Worm (Caenorhabditis elegans) whole organism, L2 larva: ENCODE results near the gene Y55F3AM.21.

Experiments
- C34F6.9 ChIP-seq: fragments of 150-350 bp; optimal IDR thresholded peaks from 2 replicates; lab custom pipeline; 2014; ENCODE audit warnings: missing biosample characterization, missing genetic modification characterization
- Y55F3AM.14 ChIP-seq: fragments of 200-800 bp; sonication (Bioruptor generic); optimal IDR thresholded peaks from 2 replicates; lab custom pipeline; 2018; ENCODE audit warnings: mild to moderate bottlenecking, missing genetic modification characterization, missing compliant biosample characterization
- alr-1 ChIP-seq: fragments of 150-350 bp; optimal IDR thresholded peaks from 2 replicates; lab custom pipeline; 2014; ENCODE audit warnings: missing biosample characterization, missing genetic modification characterization
- aly-2 ChIP-seq: fragments of 150-350 bp; optimal IDR thresholded peaks from 2 replicates; lab custom pipeline; 2014; ENCODE audit warnings: missing biosample characterization, missing genetic modification characterization
- ama-1 ChIP-seq: fragments of 150-350 bp; optimal IDR thresholded peaks from 2 replicates; lab custom pipeline; 2018; ENCODE audit warnings: inconsistent platforms
- ceh-16 ChIP-seq: fragments of 150-350 bp; optimal IDR thresholded peaks from 2 replicates; lab custom pipeline; 2014; ENCODE audit warnings: missing biosample characterization, missing genetic modification characterization
- ceh-82 ChIP-seq: fragments of 150-350 bp; optimal IDR thresholded peaks from 2 replicates; lab custom pipeline; 2014; ENCODE audit warnings: missing biosample characterization, missing genetic modification characterization
- crh-2 ChIP-seq: sonication (generic microtip); optimal IDR thresholded peaks from 2 replicates; lab custom pipeline; 2017; ENCODE audit warnings: missing biosample characterization, missing genetic modification characterization
- dmd-4 ChIP-seq: sonication (generic microtip); optimal IDR thresholded peaks from 2 replicates; lab custom pipeline; 2017; ENCODE audit warnings: missing biosample characterization, missing genetic modification characterization
- egl-27 ChIP-seq: sonication (generic microtip); optimal IDR thresholded peaks from 3 replicates; lab custom pipeline; 2017; ENCODE audit warnings: missing biosample characterization, missing genetic modification reagents, missing genetic modification characterization
- elt-1 ChIP-seq: fragments of 150-350 bp; optimal IDR thresholded peaks from 2 replicates; lab custom pipeline; 2014; ENCODE audit warnings: missing biosample characterization, missing genetic modification characterization
- fos-1 ChIP-seq: fragments of 150-350 bp; optimal IDR thresholded peaks from 2 replicates; lab custom pipeline; 2014; ENCODE audit warnings: missing biosample characterization, missing genetic modification characterization
- gmeb-1 ChIP-seq: fragments of 150-350 bp; optimal IDR thresholded peaks from 2 replicates; lab custom pipeline; 2014; ENCODE audit warnings: missing biosample characterization, missing genetic modification characterization
- lin-11 ChIP-seq: fragments of 150-350 bp; sonication (generic microtip); optimal IDR thresholded peaks from 2 replicates; lab custom pipeline; 2014; ENCODE audit warnings: missing biosample characterization, missing genetic modification characterization, inconsistent platforms, mixed read lengths
- lin-13 ChIP-seq: fragments of 150-350 bp; optimal IDR thresholded peaks from 2 replicates; lab custom pipeline; 2014; ENCODE audit warnings: missing biosample characterization, missing genetic modification reagents, missing genetic modification characterization
- lin-39 ChIP-seq: fragments of 150-350 bp; optimal IDR thresholded peaks from 2 replicates; lab custom pipeline; 2014; ENCODE audit warnings: missing biosample characterization, missing genetic modification reagents, missing genetic modification characterization
- lsy-2 ChIP-seq, 2 experiments: fragments of 150-350 bp in 1 of 2; sonication (generic microtip) in 1 of 2; optimal IDR thresholded peaks; 2 replicates each; lab custom pipeline; 2014 to 2017; ENCODE audit warnings: missing biosample characterization in 2 of 2, missing genetic modification characterization in 2 of 2
- mab-5 ChIP-seq: fragments of 150-350 bp; optimal IDR thresholded peaks from 2 replicates; lab custom pipeline; 2014; ENCODE audit warnings: missing biosample characterization, missing genetic modification characterization
- mbf-1 ChIP-seq: sonication (generic microtip); optimal IDR thresholded peaks from 2 replicates; lab custom pipeline; 2017; ENCODE audit warnings: missing biosample characterization, missing genetic modification characterization
- mdl-1 ChIP-seq, 2 experiments: fragments of 150-350 bp in 1 of 2; sonication (generic microtip) in 1 of 2; optimal IDR thresholded peaks; 2 replicates each; lab custom pipeline; 2017; ENCODE audit warnings: missing biosample characterization in 2 of 2, missing genetic modification characterization in 2 of 2
- nhr-10 ChIP-seq: sonication (generic microtip); optimal IDR thresholded peaks from 2 replicates; lab custom pipeline; 2017; ENCODE audit warnings: missing biosample characterization, missing genetic modification characterization
- nhr-11 ChIP-seq: fragments of 150-350 bp; optimal IDR thresholded peaks from 2 replicates; lab custom pipeline; 2014; ENCODE audit warnings: missing biosample characterization, missing genetic modification characterization
- nhr-12 ChIP-seq: fragments of 150-350 bp; optimal IDR thresholded peaks from 2 replicates; lab custom pipeline; 2014; ENCODE audit warnings: missing biosample characterization, missing genetic modification characterization
- nhr-129 ChIP-seq: fragments of 150-350 bp; optimal IDR thresholded peaks from 2 replicates; lab custom pipeline; 2014; ENCODE audit warnings: missing biosample characterization, missing genetic modification characterization
- nhr-21 ChIP-seq: fragments of 150-350 bp; optimal IDR thresholded peaks from 2 replicates; lab custom pipeline; 2014; ENCODE audit warnings: missing biosample characterization, missing genetic modification characterization
- nhr-237 ChIP-seq: fragments of 150-350 bp; optimal IDR thresholded peaks from 2 replicates; lab custom pipeline; 2014; ENCODE audit warnings: missing biosample characterization, missing genetic modification characterization
- nhr-25 ChIP-seq: fragments of 150-350 bp; sonication (generic microtip); optimal IDR thresholded peaks from 3 replicates; lab custom pipeline; 2014; ENCODE audit warnings: missing biosample characterization, missing genetic modification characterization
- nhr-6 ChIP-seq: fragments of 150-350 bp; optimal IDR thresholded peaks from 2 replicates; lab custom pipeline; 2014; ENCODE audit warnings: missing biosample characterization, missing genetic modification characterization
- nhr-77 ChIP-seq: fragments of 150-350 bp; optimal IDR thresholded peaks from 2 replicates; lab custom pipeline; 2014; ENCODE audit warnings: missing biosample characterization, missing genetic modification characterization
- sem-4 ChIP-seq: fragments of 150-350 bp; optimal IDR thresholded peaks from 2 replicates; lab custom pipeline; 2014; ENCODE audit warnings: missing biosample characterization, missing genetic modification reagents, missing genetic modification characterization
- skn-1 ChIP-seq: sonication (generic microtip); optimal IDR thresholded peaks from 2 replicates; lab custom pipeline; 2017; ENCODE audit warnings: missing biosample characterization, missing genetic modification characterization
- sma-3 ChIP-seq: sonication (generic microtip); optimal IDR thresholded peaks from 2 replicates; lab custom pipeline; 2016; ENCODE audit warnings: missing genetic modification reagents, missing genetic modification characterization, missing compliant biosample characterization
- sma-9 ChIP-seq, 2 experiments: fragments of 150-350 bp in 1 of 2; sonication (generic microtip) in 1 of 2; optimal IDR thresholded peaks; 2 replicates each; lab custom pipeline; 2014 to 2016; ENCODE audit warnings: missing genetic modification characterization in 2 of 2, mild to moderate bottlenecking in 1 of 2, missing biosample characterization in 1 of 2, missing compliant biosample characterization in 1 of 2, missing genetic modification reagents in 1 of 2, moderate library complexity in 1 of 2
- snpc-4 ChIP-seq: fragments of 150-350 bp; optimal IDR thresholded peaks from 2 replicates; lab custom pipeline; 2014; ENCODE audit warnings: missing biosample characterization, missing genetic modification characterization
- unc-39 ChIP-seq: fragments of 150-350 bp; optimal IDR thresholded peaks from 2 replicates; lab custom pipeline; 2014; ENCODE audit warnings: missing biosample characterization, missing genetic modification characterization
- zag-1 ChIP-seq: fragments of 150-350 bp; optimal IDR thresholded peaks from 2 replicates; lab custom pipeline; 2014; ENCODE audit warnings: missing biosample characterization, missing genetic modification characterization
- ztf-11 ChIP-seq: sonication (generic microtip); optimal IDR thresholded peaks from 2 replicates; lab custom pipeline; 2017; ENCODE audit warnings: missing biosample characterization, missing genetic modification characterization
- ztf-4 ChIP-seq: fragments of 150-350 bp; optimal IDR thresholded peaks from 2 replicates; lab custom pipeline; 2014; ENCODE audit warnings: missing biosample characterization, missing genetic modification characterization

Y55F3AM.21 gene

DNA sequence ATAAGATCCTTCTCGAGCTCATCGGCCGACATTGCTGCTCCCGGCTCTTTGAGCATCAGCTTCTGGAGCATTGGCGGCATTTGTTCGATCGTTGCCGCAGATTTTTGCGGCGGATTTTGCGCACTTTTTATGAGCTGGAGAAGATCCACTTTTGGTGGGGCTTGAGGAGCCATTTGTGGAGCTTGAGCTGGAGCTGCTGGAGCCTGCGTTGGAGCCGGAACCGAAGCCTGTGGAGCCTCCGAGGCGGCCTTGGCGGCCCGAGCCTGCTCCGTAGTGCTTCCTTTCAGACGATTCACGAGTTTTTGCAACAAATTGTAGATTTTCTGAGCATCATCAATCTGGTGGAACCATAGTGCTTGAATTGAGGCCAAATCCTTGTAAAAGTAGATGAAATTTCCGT, 2.5 kb upstream of the Y55F3AM.21 start:
- TF ChIP-seq C34F6.9 = no peak
- TF ChIP-seq ceh-82 (tag; lab: Kevin White, UChicago) = no peak
- no peak for TF ChIP-seq elt-1 (tag; lab: Kevin White, UChicago)
- TF ChIP-seq ceh-16 (tag; lab: Kevin White, UChicago) = no peak
- no peak for TF ChIP-seq ztf-11
- no peak for TF ChIP-seq mbf-1 (tag; lab: Kevin White, UChicago)
- no peak for TF ChIP-seq zag-1
- TF ChIP-seq nhr-6 (tag; lab: Kevin White, UChicago) = no peak
- no peak for TF ChIP-seq lin-13 (GFP tag; lab: Kevin White, UChicago)
- TF ChIP-seq sma-9 (GFP tag; optimal IDR thresholded peaks at IDR 0.05; lab: Kevin White, UChicago) = no peak
- TF ChIP-seq sma-9 (tag; optimal IDR thresholded peaks at IDR 0.05; lab: Kevin White, UChicago) = no peak
- TF ChIP-seq fos-1 (tag; lab: Kevin White, UChicago) = no peak
- no peak for TF ChIP-seq lin-11 (tag; lab: Kevin White, UChicago)
- no peak for TF ChIP-seq nhr-129
- no peak for TF ChIP-seq nhr-25 (tag; lab: Kevin White, UChicago)
- no peak for TF ChIP-seq sma-3 (GFP tag; lab: Kevin White, UChicago)
- TF ChIP-seq alr-1 (tag; lab: Kevin White, UChicago) = no peak
- no peak for TF ChIP-seq aly-2 (tag; lab: Kevin White, UChicago)
- no peak for TF ChIP-seq gmeb-1
- TF ChIP-seq unc-39 (tag; lab: Kevin White, UChicago) = no peak

ce11 chrIV:1046996-1047395, 4.5 kb downstream of the Y55F3AM.21 start:
- TF ChIP-seq skn-1 (tag; lab: Kevin White, UChicago) (no peak), ztf-4 (tag; lab: Kevin White, UChicago) (no peak), elt-1 (tag; lab: Kevin White, UChicago) (no peak), mab-5 (tag; lab: Kevin White, UChicago) (no peak)

DNA sequence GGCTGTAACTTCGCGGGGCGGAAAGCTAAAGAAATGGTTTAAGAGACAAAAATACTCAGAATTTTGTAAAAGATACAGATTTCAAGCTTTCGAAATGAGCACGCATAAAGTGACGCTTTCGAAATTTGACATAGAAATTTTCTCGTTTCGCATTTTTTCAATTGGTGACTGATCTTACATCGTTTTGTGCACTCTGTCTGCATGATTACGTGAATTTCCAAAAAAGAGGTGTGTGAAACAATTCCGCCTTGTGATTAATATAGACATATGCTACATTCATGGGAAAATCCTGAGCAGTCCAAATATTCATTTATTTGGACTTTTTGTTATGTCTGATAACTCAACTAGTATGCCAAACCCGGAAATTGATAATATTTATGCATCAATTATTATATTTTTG, 5.8 kb downstream of the Y55F3AM.21 start, which contains the start of gene srx-12:
TSS of gene srx-12 (plus strand) at position 301 of the 400 bp plus-strand sequence.
- TF ChIP-seq lsy-2 (tag; optimal IDR thresholded peaks at IDR 0.05; lab: Kevin White, UChicago) (no peak), sma-3 (GFP tag; lab: Kevin White, UChicago) (no peak), unc-39 (tag; lab: Kevin White, UChicago) (no peak), lin-13 (GFP tag; lab: Kevin White, UChicago) (no peak)

ce11 chrIV:1044287-1044686, 7.2 kb downstream of the Y55F3AM.21 start, which contains the start of gene Y55F3AM.11:
Y55F3AM.11 (minus strand) TSS chrIV:1044387.
- TF ChIP-seq zag-1 (no peak), sem-4 (tag; lab: Kevin White, UChicago) (no peak), nhr-11 (tag; lab: Kevin White, UChicago) (no peak), ztf-11 (no peak), ama-1 (no peak), ceh-82 (tag; lab: Kevin White, UChicago) (no peak), mab-5 (tag; lab: Kevin White, UChicago) (no peak), Y55F3AM.14 (GFP tag; lab: Kevin White, UChicago) (no peak), snpc-4 (tag; lab: Kevin White, UChicago) (no peak), egl-27 (tag; lab: Kevin White, UChicago) (no peak), lsy-2 (tag; optimal IDR thresholded peaks at IDR 0.05; lab: Kevin White, UChicago) (no peak), nhr-77 (tag; lab: Kevin White, UChicago) (no peak), crh-2 (tag; lab: Kevin White, UChicago) (no peak), lin-39 (no peak), nhr-10 (no peak), dmd-4 (tag; lab: Kevin White, UChicago) (no peak), elt-1 (tag; lab: Kevin White, UChicago) (no peak), mbf-1 (tag; lab: Kevin White, UChicago) (no peak), nhr-21 (tag; lab: Kevin White, UChicago) (no peak), aly-2 (tag; lab: Kevin White, UChicago) (no peak)

ce11 chrIV:1040537-1040936, 10.9 kb downstream of the Y55F3AM.21 start:
- TF ChIP-seq unc-39 (tag; lab: Kevin White, UChicago) (no peak), alr-1 (tag; lab: Kevin White, UChicago) (no peak), lsy-2 (tag; optimal IDR thresholded peaks at IDR 0.05; lab: Kevin White, UChicago) (no peak), nhr-12 (tag; lab: Kevin White, UChicago) (no peak), nhr-237 (tag; lab: Kevin White, UChicago) (no peak), sem-4 (tag; lab: Kevin White, UChicago) (no peak), sma-3 (GFP tag; lab: Kevin White, UChicago) (no peak), mdl-1 (tag; optimal IDR thresholded peaks at IDR 0.05; lab: Kevin White, UChicago) (no peak), ztf-4 (tag; lab: Kevin White, UChicago) (no peak), elt-1 (tag; lab: Kevin White, UChicago) (no peak)
